Worm (Caenorhabditis elegans) whole organism, L2 larva: Measurements from ENCODE around the gene kvs-4.
A peak's percentile ranks its signal among the peaks of the same experiment; 100 is the strongest.

Experiments used
- Y55F3AM.14 ChIP-seq: fragments of 200-800 bp; sonication (Bioruptor generic); optimal IDR thresholded peaks from 2 replicates; lab custom pipeline; 2018; ENCODE audit warnings: mild to moderate bottlenecking, missing genetic modification characterization, missing compliant biosample characterization
- aly-2 ChIP-seq: fragments of 150-350 bp; optimal IDR thresholded peaks from 2 replicates; lab custom pipeline; 2014; ENCODE audit warnings: missing biosample characterization, missing genetic modification characterization
- blmp-1 ChIP-seq: sonication (generic microtip); optimal IDR thresholded peaks from 2 replicates; lab custom pipeline; 2017; ENCODE audit warnings: missing genetic modification characterization, mild to moderate bottlenecking, missing compliant biosample characterization, antibody characterized with exemption, moderate library complexity; ENCODE audit not compliant: insufficient read depth
- dmd-4 ChIP-seq: sonication (generic microtip); optimal IDR thresholded peaks from 2 replicates; lab custom pipeline; 2017; ENCODE audit warnings: missing biosample characterization, missing genetic modification characterization
- elt-3 ChIP-seq: sonication (generic microtip); optimal IDR thresholded peaks from 2 replicates; lab custom pipeline; 2017; ENCODE audit warnings: missing biosample characterization, missing genetic modification characterization
- nhr-10 ChIP-seq: sonication (generic microtip); optimal IDR thresholded peaks from 2 replicates; lab custom pipeline; 2017; ENCODE audit warnings: missing biosample characterization, missing genetic modification characterization
- nhr-11 ChIP-seq: fragments of 150-350 bp; optimal IDR thresholded peaks from 2 replicates; lab custom pipeline; 2014; ENCODE audit warnings: missing biosample characterization, missing genetic modification characterization
- snpc-4 ChIP-seq: fragments of 150-350 bp; optimal IDR thresholded peaks from 2 replicates; lab custom pipeline; 2014; ENCODE audit warnings: missing biosample characterization, missing genetic modification characterization
- unc-55 ChIP-seq: fragments of 150-350 bp; sonication (generic microtip); optimal IDR thresholded peaks from 3 replicates; lab custom pipeline; 2014; ENCODE audit warnings: missing biosample characterization, missing genetic modification reagents, missing genetic modification characterization
- unc-62 ChIP-seq: fragments of 150-350 bp; optimal IDR thresholded peaks from 2 replicates; lab custom pipeline; 2014; ENCODE audit warnings: missing biosample characterization, missing genetic modification reagents, missing genetic modification characterization
- ztf-1 ChIP-seq: fragments of 200-800 bp; sonication (Bioruptor generic); conservative IDR thresholded peaks from 2 replicates; pipeline ENCODE4 v1.3.6; 2022; ENCODE audit warnings: missing genetic modification characterization, missing compliant biosample characterization
- ztf-11 ChIP-seq: sonication (generic microtip); optimal IDR thresholded peaks from 2 replicates; lab custom pipeline; 2017; ENCODE audit warnings: missing biosample characterization, missing genetic modification characterization
- ztf-4 ChIP-seq: fragments of 150-350 bp; optimal IDR thresholded peaks from 2 replicates; lab custom pipeline; 2014; ENCODE audit warnings: missing biosample characterization, missing genetic modification characterization

DNA sequence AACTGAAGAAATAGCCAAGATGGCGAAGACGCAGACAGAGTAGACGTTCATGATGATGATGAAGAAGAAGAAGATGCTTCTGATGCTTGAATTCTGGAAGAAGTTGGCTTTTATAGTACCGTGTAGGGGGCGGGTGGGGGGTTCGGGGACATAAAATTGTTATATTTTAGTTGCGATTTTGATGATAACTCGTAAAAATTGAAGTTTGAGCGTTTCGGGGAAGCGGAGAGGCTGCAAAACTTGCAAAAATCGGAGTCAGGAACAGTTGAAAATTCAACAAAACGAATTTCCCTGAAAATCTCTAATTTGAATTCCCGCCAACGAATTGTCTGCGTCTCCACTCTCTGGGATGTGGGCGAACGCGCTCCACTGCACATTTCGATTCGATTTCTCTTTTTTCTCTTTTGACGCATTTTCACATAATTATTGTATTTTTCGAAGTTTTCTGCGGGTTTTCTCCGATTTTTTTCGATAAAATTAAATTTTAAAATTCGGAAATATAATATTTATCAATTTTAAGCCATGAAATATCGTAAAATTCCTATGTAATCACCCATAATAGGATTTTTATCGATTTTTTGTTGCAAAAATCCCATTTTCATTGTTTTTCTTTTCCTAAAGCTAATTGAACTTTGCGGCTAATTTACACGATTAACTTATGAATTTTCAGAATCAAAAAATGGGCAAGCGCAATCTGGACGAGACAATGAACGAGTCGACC is 4.7 kb upstream of the kvs-4 start, which contains the start of the genes fipr-17 and Y48A6B.3:
- no peak for TF ChIP-seq nhr-11 (tag; lab: Kevin White, UChicago)
- TF ChIP-seq blmp-1 (tag; lab: Kevin White, UChicago) = peak; percentile 56
- TF ChIP-seq Y55F3AM.14 (GFP tag; lab: Kevin White, UChicago) = no peak
- TF ChIP-seq unc-62 (GFP tag; lab: Kevin White, UChicago) = no peak
- TF ChIP-seq ztf-11 = no peak
- TF ChIP-seq unc-55 (GFP tag; lab: Kevin White, UChicago) = peak; percentile 98
- peak; percentile 62 for TF ChIP-seq ztf-4
- TF ChIP-seq elt-3 (tag; lab: Kevin White, UChicago) = no peak
- TF ChIP-seq snpc-4 (tag; lab: Kevin White, UChicago) = peak; percentile 91
- no peak for TF ChIP-seq nhr-10 (tag; lab: Kevin White, UChicago)
- TF ChIP-seq ztf-1 (GFP tag; lab: Robert Waterston, UW) = no peak
- TF ChIP-seq dmd-4 (tag; lab: Kevin White, UChicago) = no peak
- no peak for TF ChIP-seq aly-2 (tag; lab: Kevin White, UChicago)
